Worm (Caenorhabditis elegans): ENCODE measurements around the gene flad-1.
A peak's percentile ranks its signal among the peaks of the same experiment; 100 is the strongest.

The flad-1 gene

DNA sequence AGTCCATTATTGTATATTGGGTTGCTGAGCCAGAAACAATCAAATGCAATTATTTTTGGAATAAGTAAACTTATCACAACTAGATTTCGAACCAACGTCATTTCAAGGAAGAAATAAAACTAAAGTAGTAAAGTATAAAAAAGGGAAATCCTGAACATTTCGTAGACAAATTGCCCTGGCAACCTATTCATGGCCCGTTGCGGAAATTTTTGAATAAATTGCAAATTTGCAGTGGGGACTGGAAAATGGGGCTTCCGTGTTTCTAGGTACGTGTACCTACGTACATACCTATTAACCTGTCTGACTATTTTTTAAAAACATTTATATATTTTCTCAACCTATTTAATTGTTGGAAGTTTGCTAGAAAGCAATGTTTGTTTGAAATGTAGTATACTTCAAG is 28.9 kb upstream of the flad-1 start, which contains the start of gene F26C11.3:
Gene F26C11.3 (minus strand): TSS at position 101 of the 400 bp plus-strand sequence.
- TF ChIP-seq skn-1 (tag; optimal IDR thresholded peaks at IDR 0.05) = no peak
- no peak for TF ChIP-seq C34F6.9 (tag; optimal IDR thresholded peaks at IDR 0.05)
- TF ChIP-seq zag-1 (tag; optimal IDR thresholded peaks at IDR 0.05) = no peak
- TF ChIP-seq ztf-4 (tag; optimal IDR thresholded peaks at IDR 0.05) = no peak
- TF ChIP-seq nhr-77 (tag; optimal IDR thresholded peaks at IDR 0.05) = no peak
- no peak for TF ChIP-seq ceh-16 (tag; optimal IDR thresholded peaks at IDR 0.05)
- no peak for TF ChIP-seq snpc-4 (tag; optimal IDR thresholded peaks at IDR 0.05)
- TF ChIP-seq nhr-10 (tag; optimal IDR thresholded peaks at IDR 0.05) = no peak
- no peak for TF ChIP-seq nhr-23 (tag; optimal IDR thresholded peaks at IDR 0.05)
- no peak for TF ChIP-seq blmp-1 (tag; optimal IDR thresholded peaks at IDR 0.05; ENCODE audit: insufficient read depth)
- TF ChIP-seq peb-1 (tag; optimal IDR thresholded peaks at IDR 0.05) = no peak
- no peak for TF ChIP-seq lin-13 (GFP tag; optimal IDR thresholded peaks at IDR 0.05)
- TF ChIP-seq mbf-1 (tag; optimal IDR thresholded peaks at IDR 0.05) = no peak
- TF ChIP-seq ceh-82 (tag; optimal IDR thresholded peaks at IDR 0.05) = no peak
- TF ChIP-seq nhr-129 (tag; optimal IDR thresholded peaks at IDR 0.05) = no peak
- TF ChIP-seq ztf-11 (tag; optimal IDR thresholded peaks at IDR 0.05) = no peak
- no peak for TF ChIP-seq dmd-4 (tag; optimal IDR thresholded peaks at IDR 0.05)
- no peak for TF ChIP-seq F13H6.1 (tag; optimal IDR thresholded peaks at IDR 0.05)
- no peak for TF ChIP-seq nhr-21 (tag; optimal IDR thresholded peaks at IDR 0.05)
- no peak for TF ChIP-seq unc-39 (tag; optimal IDR thresholded peaks at IDR 0.05)

- no peak for TF ChIP-seq ama-1 (optimal IDR thresholded peaks at IDR 0.05)
- no peak for TF ChIP-seq nhr-10 (tag; optimal IDR thresholded peaks at IDR 0.05)
- no peak for TF ChIP-seq ztf-4 (tag; optimal IDR thresholded peaks at IDR 0.05)
- no peak for TF ChIP-seq crh-2 (tag; optimal IDR thresholded peaks at IDR 0.05)
- TF ChIP-seq blmp-1 (tag; optimal IDR thresholded peaks at IDR 0.05; ENCODE audit: insufficient read depth) = no peak
- TF ChIP-seq ceh-82 (tag; optimal IDR thresholded peaks at IDR 0.05) = no peak
- no peak for TF ChIP-seq lin-13 (GFP tag; optimal IDR thresholded peaks at IDR 0.05)
- TF ChIP-seq nhr-21 (tag; optimal IDR thresholded peaks at IDR 0.05) = no peak
- TF ChIP-seq ceh-16 (tag; optimal IDR thresholded peaks at IDR 0.05) = no peak
- TF ChIP-seq F13H6.1 (tag; optimal IDR thresholded peaks at IDR 0.05) = no peak
- no peak for TF ChIP-seq nhr-237 (tag; optimal IDR thresholded peaks at IDR 0.05)
- no peak for TF ChIP-seq sma-9 (GFP tag; optimal IDR thresholded peaks at IDR 0.05)
- TF ChIP-seq sma-9 (tag; optimal IDR thresholded peaks at IDR 0.05) = no peak
- TF ChIP-seq mdl-1 (tag; optimal IDR thresholded peaks at IDR 0.05) = no peak
- no peak for TF ChIP-seq sem-4 (tag; optimal IDR thresholded peaks at IDR 0.05)
- no peak for TF ChIP-seq nhr-23 (tag; optimal IDR thresholded peaks at IDR 0.05)
These were observed 27.8 kb upstream of the flad-1 start, which contains the start of gene F26C11.4 for ce11 chrII:9916177-9916576. TSS of gene F26C11.4 (minus strand) at chrII:9916277.

DNA sequence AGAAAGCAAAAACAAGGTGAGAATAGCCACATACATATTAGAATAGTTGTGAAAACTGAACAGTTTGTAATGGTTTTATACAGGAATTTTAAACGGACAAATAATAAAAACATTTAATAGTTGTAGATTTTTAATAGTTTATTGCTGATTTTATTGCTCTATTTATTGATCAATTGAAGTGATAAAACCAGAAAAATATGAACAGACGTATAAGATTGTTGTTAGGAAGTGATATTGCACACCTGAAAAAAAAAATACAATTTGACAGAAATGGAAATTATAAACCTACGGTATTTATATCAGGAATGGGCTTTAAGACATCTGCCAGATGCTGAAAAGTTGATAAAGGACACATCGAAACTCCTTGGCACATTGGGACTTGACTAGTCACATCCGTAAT is 26.0 kb upstream of the flad-1 start, which contains the start of gene C05C10.8:
Gene C05C10.8 (minus strand): TSS at position 101 of the 400 bp plus-strand sequence.
- TF ChIP-seq nhr-12 (tag; optimal IDR thresholded peaks at IDR 0.05) (no peak), nhr-10 (tag; optimal IDR thresholded peaks at IDR 0.05) (no peak), nhr-6 (tag; optimal IDR thresholded peaks at IDR 0.05) (no peak), ztf-1 (GFP tag; conservative IDR thresholded peaks at IDR 0.05) (no peak), nhr-11 (tag; optimal IDR thresholded peaks at IDR 0.05) (no peak), R02D3.7 (tag; optimal IDR thresholded peaks at IDR 0.05) (no peak), mab-5 (tag; optimal IDR thresholded peaks at IDR 0.05) (no peak), zag-1 (tag; optimal IDR thresholded peaks at IDR 0.05) (no peak), dmd-4 (tag; optimal IDR thresholded peaks at IDR 0.05) (no peak)

ce11 chrII:9920468-9920867 is 23.5 kb upstream of the flad-1 start, which contains the start of gene pho-10:
TSS of gene pho-10 (minus strand) at chrII:9920568.
- TF ChIP-seq nhr-11 (tag; optimal IDR thresholded peaks at IDR 0.05) (no peak), egl-27 (tag; optimal IDR thresholded peaks at IDR 0.05) (no peak), R02D3.7 (tag; optimal IDR thresholded peaks at IDR 0.05) (no peak), unc-39 (tag; optimal IDR thresholded peaks at IDR 0.05) (no peak), mbf-1 (tag; optimal IDR thresholded peaks at IDR 0.05) (no peak), nhr-23 (tag; optimal IDR thresholded peaks at IDR 0.05) (no peak), zag-1 (tag; optimal IDR thresholded peaks at IDR 0.05) (no peak)

DNA sequence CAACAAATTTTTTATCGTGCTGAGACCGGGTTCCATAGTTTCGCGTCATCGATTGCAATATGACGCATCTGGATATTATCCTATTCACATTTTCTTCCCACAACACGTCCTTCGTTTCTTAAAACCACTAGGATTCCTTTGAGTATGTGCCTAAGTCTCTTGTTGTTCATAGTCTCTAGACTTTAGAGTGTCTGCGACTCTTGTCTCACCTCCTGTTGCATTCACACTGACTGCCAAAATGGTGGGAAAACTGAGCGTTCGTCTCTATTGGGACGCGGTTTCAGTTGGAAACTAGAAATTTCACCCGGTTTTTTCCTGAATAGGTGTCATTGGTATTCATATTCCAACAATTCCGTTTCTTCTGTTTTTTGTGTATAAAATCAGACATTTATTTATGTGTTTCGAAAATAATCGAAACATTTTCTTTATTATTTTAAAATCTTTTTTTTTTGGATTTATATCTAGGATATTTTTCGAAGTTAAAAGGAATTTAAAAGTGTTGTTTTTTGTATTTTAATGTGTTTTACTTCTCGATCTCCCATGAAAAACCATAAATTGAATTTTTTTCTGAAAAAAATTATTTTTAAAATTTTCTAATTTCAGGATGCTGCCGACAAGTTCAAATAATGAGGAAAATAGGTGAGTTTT is 22.2 kb upstream of the flad-1 start, which contains the start of gene C05C10.2:
Gene C05C10.2 (plus strand): TSS at position 598 of the 648 bp plus-strand sequence.
- TF ChIP-seq C34F6.9 (tag; optimal IDR thresholded peaks at IDR 0.05) = peak; percentile 46
- TF ChIP-seq lin-39 (tag; optimal IDR thresholded peaks at IDR 0.05) = no peak
- TF ChIP-seq nhr-129 (tag; optimal IDR thresholded peaks at IDR 0.05) = peak; percentile 4

All from whole organism, L2 larva.